Worm (Caenorhabditis elegans) whole organism, L2 larva: ENCODE results near the gene W01B6.3.

Experiments used
- R02D3.7 ChIP-seq: fragments of 150-350 bp; optimal IDR thresholded peaks from 2 replicates; lab custom pipeline; 2014; ENCODE audit warnings: missing biosample characterization, missing genetic modification characterization
- ceh-82 ChIP-seq: fragments of 150-350 bp; optimal IDR thresholded peaks from 2 replicates; lab custom pipeline; 2014; ENCODE audit warnings: missing biosample characterization, missing genetic modification characterization
- nhr-11 ChIP-seq: fragments of 150-350 bp; optimal IDR thresholded peaks from 2 replicates; lab custom pipeline; 2014; ENCODE audit warnings: missing biosample characterization, missing genetic modification characterization
- nhr-23 ChIP-seq: fragments of 150-350 bp; optimal IDR thresholded peaks from 2 replicates; lab custom pipeline; 2014; ENCODE audit warnings: missing biosample characterization, missing genetic modification reagents, missing genetic modification characterization
- nhr-237 ChIP-seq: fragments of 150-350 bp; optimal IDR thresholded peaks from 2 replicates; lab custom pipeline; 2014; ENCODE audit warnings: missing biosample characterization, missing genetic modification characterization
- nhr-25 ChIP-seq: fragments of 150-350 bp; sonication (generic microtip); optimal IDR thresholded peaks from 3 replicates; lab custom pipeline; 2014; ENCODE audit warnings: missing biosample characterization, missing genetic modification characterization
- nhr-77 ChIP-seq: fragments of 150-350 bp; optimal IDR thresholded peaks from 2 replicates; lab custom pipeline; 2014; ENCODE audit warnings: missing biosample characterization, missing genetic modification characterization
- unc-39 ChIP-seq: fragments of 150-350 bp; optimal IDR thresholded peaks from 2 replicates; lab custom pipeline; 2014; ENCODE audit warnings: missing biosample characterization, missing genetic modification characterization
- unc-62 ChIP-seq: fragments of 150-350 bp; optimal IDR thresholded peaks from 2 replicates; lab custom pipeline; 2014; ENCODE audit warnings: missing biosample characterization, missing genetic modification reagents, missing genetic modification characterization
- zag-1 ChIP-seq: fragments of 150-350 bp; optimal IDR thresholded peaks from 2 replicates; lab custom pipeline; 2014; ENCODE audit warnings: missing biosample characterization, missing genetic modification characterization

ce11 chrIV:10078003-10078402 lies 5.6 kb upstream of the W01B6.3 start:
- TF ChIP-seq unc-39 (tag; lab: Kevin White, UChicago), result no peak
- no peak for TF ChIP-seq zag-1
- no peak for TF ChIP-seq nhr-23 (tag; lab: Kevin White, UChicago)
- TF ChIP-seq nhr-77, result no peak
- no peak for TF ChIP-seq unc-62 (GFP tag; lab: Kevin White, UChicago)
- no peak for TF ChIP-seq nhr-237 (tag; lab: Kevin White, UChicago)
- no peak for TF ChIP-seq ceh-82
- no peak for TF ChIP-seq R02D3.7 (tag; lab: Kevin White, UChicago)
- TF ChIP-seq nhr-25 (tag; lab: Kevin White, UChicago), result no peak
- TF ChIP-seq nhr-11 (tag; lab: Kevin White, UChicago), result no peak
